Worm (Caenorhabditis elegans) whole organism, L3 larva: Measurements from ENCODE around the gene T10B10.4.
A peak's percentile ranks its signal among the peaks of the same experiment; 100 is the strongest.

Experiments
- ceh-16 ChIP-seq: sonication (generic microtip); optimal IDR thresholded peaks from 2 replicates; lab custom pipeline; 2017; ENCODE audit warnings: missing biosample characterization, missing genetic modification characterization
- ceh-28 ChIP-seq: fragments of 150-350 bp; optimal IDR thresholded peaks from 2 replicates; lab custom pipeline; 2014; ENCODE audit warnings: missing biosample characterization, missing genetic modification reagents, missing genetic modification characterization
- ceh-82 ChIP-seq: fragments of 150-350 bp; optimal IDR thresholded peaks from 2 replicates; lab custom pipeline; 2014; ENCODE audit warnings: missing biosample characterization, missing genetic modification characterization
- ceh-9 ChIP-seq: sonication (generic microtip); optimal IDR thresholded peaks from 2 replicates; lab custom pipeline; 2018; ENCODE audit warnings: missing biosample characterization, missing genetic modification characterization
- daf-12 ChIP-seq: fragments of 150-350 bp; optimal IDR thresholded peaks from 2 replicates; lab custom pipeline; 2014; ENCODE audit warnings: missing biosample characterization, missing genetic modification reagents, missing genetic modification characterization
- egl-27 ChIP-seq: sonication (generic microtip); optimal IDR thresholded peaks from 4 replicates; lab custom pipeline; 2017; ENCODE audit warnings: missing biosample characterization, missing genetic modification reagents, missing genetic modification characterization
- egl-5 ChIP-seq: fragments of 150-350 bp; optimal IDR thresholded peaks from 2 replicates; lab custom pipeline; 2017; ENCODE audit warnings: missing biosample characterization, missing genetic modification reagents, missing genetic modification characterization, inconsistent platforms
- elt-1 ChIP-seq: fragments of 150-350 bp; optimal IDR thresholded peaks from 2 replicates; lab custom pipeline; 2014; ENCODE audit warnings: missing biosample characterization, missing genetic modification characterization
- elt-2 ChIP-seq: sonication (generic microtip); optimal IDR thresholded peaks from 2 replicates; lab custom pipeline; 2016; ENCODE audit warnings: missing genetic modification reagents, mild to moderate bottlenecking, missing genetic modification characterization, missing compliant biosample characterization
- elt-3 ChIP-seq, 3 experiments: fragments of 150-350 bp in 1 of 3; sonication (generic microtip) in 2 of 3; optimal IDR thresholded peaks; 2 replicates in 2 of 3; 4 replicates in 1 of 3; lab custom pipeline; 2014 to 2017; ENCODE audit warnings: missing biosample characterization in 3 of 3, missing genetic modification characterization in 3 of 3
- fkh-2 ChIP-seq: fragments of 150-350 bp; optimal IDR thresholded peaks from 2 replicates; lab custom pipeline; 2014; ENCODE audit warnings: missing biosample characterization, missing genetic modification reagents, missing genetic modification characterization
- fos-1 ChIP-seq: fragments of 150-350 bp; optimal IDR thresholded peaks from 2 replicates; lab custom pipeline; 2014; ENCODE audit warnings: missing biosample characterization, missing genetic modification characterization
- hmg-11 ChIP-seq: sonication (generic microtip); optimal IDR thresholded peaks from 2 replicates; lab custom pipeline; 2016; ENCODE audit warnings: missing genetic modification characterization, missing compliant biosample characterization
- lin-15B ChIP-seq: fragments of 150-350 bp; optimal IDR thresholded peaks from 2 replicates; lab custom pipeline; 2014; ENCODE audit warnings: missing biosample characterization, missing genetic modification characterization
- mdl-1 ChIP-seq: fragments of 150-350 bp; optimal IDR thresholded peaks from 2 replicates; lab custom pipeline; 2014; ENCODE audit warnings: missing biosample characterization, missing genetic modification characterization
- nfya-1 ChIP-seq: sonication (generic microtip); optimal IDR thresholded peaks from 2 replicates; lab custom pipeline; 2017; ENCODE audit warnings: missing genetic modification characterization, mild to moderate bottlenecking, missing compliant biosample characterization, antibody characterized with exemption, moderate library complexity; ENCODE audit not compliant: insufficient read depth
- nhr-11 ChIP-seq: fragments of 150-350 bp; optimal IDR thresholded peaks from 2 replicates; lab custom pipeline; 2014; ENCODE audit warnings: missing biosample characterization, missing genetic modification characterization
- nhr-12 ChIP-seq: fragments of 150-350 bp; optimal IDR thresholded peaks from 2 replicates; lab custom pipeline; 2014; ENCODE audit warnings: missing biosample characterization, missing genetic modification characterization
- nhr-23 ChIP-seq: fragments of 150-350 bp; optimal IDR thresholded peaks from 2 replicates; lab custom pipeline; 2014; ENCODE audit warnings: missing biosample characterization, missing genetic modification reagents, missing genetic modification characterization
- nhr-237 ChIP-seq: fragments of 150-350 bp; optimal IDR thresholded peaks from 2 replicates; lab custom pipeline; 2014; ENCODE audit warnings: missing biosample characterization, missing genetic modification characterization
- nhr-28 ChIP-seq: fragments of 150-350 bp; optimal IDR thresholded peaks from 2 replicates; lab custom pipeline; 2014; ENCODE audit warnings: missing biosample characterization, missing genetic modification characterization
- nhr-43 ChIP-seq: sonication (generic microtip); optimal IDR thresholded peaks from 2 replicates; lab custom pipeline; 2016; ENCODE audit warnings: mild to moderate bottlenecking, missing genetic modification characterization, missing compliant biosample characterization; ENCODE audit not compliant: poor library complexity, severe bottlenecking
- nhr-67 ChIP-seq: fragments of 150-350 bp; optimal IDR thresholded peaks from 2 replicates; lab custom pipeline; 2014; ENCODE audit warnings: missing biosample characterization, missing genetic modification characterization
- nhr-76 ChIP-seq: fragments of 150-350 bp; sonication (generic microtip); optimal IDR thresholded peaks from 5 replicates; lab custom pipeline; 2014; ENCODE audit warnings: missing biosample characterization, missing genetic modification characterization
- pha-4 ChIP-seq: fragments of 150-350 bp; optimal IDR thresholded peaks from 2 replicates; lab custom pipeline; 2014; ENCODE audit warnings: missing biosample characterization, missing genetic modification reagents, missing genetic modification characterization
- pqm-1 ChIP-seq: fragments of 150-350 bp; optimal IDR thresholded peaks from 2 replicates; lab custom pipeline; 2017; ENCODE audit warnings: missing biosample characterization, missing genetic modification characterization, inconsistent platforms
- sea-2 ChIP-seq: fragments of 150-350 bp; sonication (generic microtip); optimal IDR thresholded peaks from 4 replicates; lab custom pipeline; 2014; ENCODE audit warnings: missing biosample characterization, missing genetic modification reagents, missing genetic modification characterization
- skn-1 ChIP-seq: fragments of 150-350 bp; optimal IDR thresholded peaks from 2 replicates; lab custom pipeline; 2014; ENCODE audit warnings: missing biosample characterization, missing genetic modification characterization
- snpc-4 ChIP-seq: fragments of 150-350 bp; optimal IDR thresholded peaks from 2 replicates; lab custom pipeline; 2014; ENCODE audit warnings: missing biosample characterization, missing genetic modification characterization
- unc-39 ChIP-seq: sonication (generic microtip); optimal IDR thresholded peaks from 4 replicates; lab custom pipeline; 2017; ENCODE audit warnings: missing biosample characterization, missing genetic modification characterization
- unc-62 ChIP-seq: fragments of 150-350 bp; sonication (generic microtip); optimal IDR thresholded peaks from 4 replicates; lab custom pipeline; 2014; ENCODE audit warnings: missing biosample characterization, missing genetic modification reagents, missing genetic modification characterization
- zag-1 ChIP-seq: fragments of 150-350 bp; optimal IDR thresholded peaks from 2 replicates; lab custom pipeline; 2014; ENCODE audit warnings: missing biosample characterization, missing genetic modification characterization
- ztf-4 ChIP-seq: fragments of 150-350 bp; optimal IDR thresholded peaks from 2 replicates; lab custom pipeline; 2014; ENCODE audit warnings: missing biosample characterization, missing genetic modification characterization

Gene T10B10.4

DNA sequence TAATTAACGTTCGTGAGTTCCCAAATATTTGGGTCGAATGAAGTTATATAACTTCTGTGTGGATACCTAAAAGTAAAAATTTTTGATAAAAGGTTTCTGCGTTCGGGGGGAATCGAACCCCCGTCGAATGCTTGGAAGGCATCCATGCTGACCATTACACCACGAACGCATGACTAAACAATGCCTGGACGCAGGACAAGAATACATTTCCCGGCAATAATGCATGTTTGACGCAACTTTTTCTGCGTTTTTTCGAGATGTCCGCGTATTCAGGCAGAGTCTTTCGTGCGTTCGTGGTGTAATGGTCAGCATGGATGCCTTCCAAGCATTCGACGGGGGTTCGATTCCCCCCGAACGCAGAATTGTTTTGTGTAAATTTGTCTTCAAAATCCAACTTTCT, 10.8 kb downstream of the T10B10.4 start (continued):
- peak; percentile 35 for TF ChIP-seq ceh-82 (tag; lab: Kevin White, UChicago)
- peak; percentile 66 for TF ChIP-seq nhr-23 (tag; lab: Kevin White, UChicago)
- no peak for TF ChIP-seq ztf-4 (tag; lab: Kevin White, UChicago)

DNA sequence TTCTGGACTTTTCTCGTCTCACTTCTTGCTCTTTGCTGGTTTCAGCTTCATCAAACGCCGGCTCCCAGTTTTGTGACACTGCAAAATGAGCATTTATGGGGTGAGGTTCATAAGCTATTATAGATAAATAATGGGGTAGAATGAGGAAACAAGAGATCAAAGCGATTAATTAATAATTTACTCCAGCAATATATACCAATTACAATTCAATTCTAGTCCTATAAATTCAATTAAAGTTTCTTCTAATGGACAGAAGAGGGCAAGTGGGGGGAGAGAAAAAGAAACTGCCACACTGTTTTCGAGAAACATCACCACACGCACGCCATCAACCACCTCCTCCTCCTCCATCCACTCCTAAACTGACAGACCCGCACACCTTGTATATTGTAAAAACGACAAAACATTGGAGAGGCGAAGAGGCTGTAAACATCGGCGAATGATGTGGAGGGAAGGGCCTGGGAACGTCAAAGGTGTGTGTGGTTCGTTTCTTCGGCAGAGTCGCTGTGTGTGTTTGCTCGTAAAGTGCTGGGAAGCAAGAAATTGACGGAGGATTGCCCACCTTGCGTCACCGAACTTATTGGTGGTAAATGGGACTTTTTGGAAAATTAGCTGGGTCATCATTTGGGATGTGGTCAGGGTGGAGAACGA, 23.4 kb downstream of the T10B10.4 start, which contains the start of the genes H03A11.13 and famk-1:
TSS of gene H03A11.13 (minus strand) at position 51 of the 648 bp plus-strand sequence.
TSS of gene famk-1 (minus strand) at position 78 of the 648 bp plus-strand sequence.
- peak; percentile 19 for TF ChIP-seq pha-4
- no peak for TF ChIP-seq egl-5 (tag; lab: Kevin White, UChicago)
- TF ChIP-seq unc-39 (tag; lab: Kevin White, UChicago) = no peak
- no peak for TF ChIP-seq nhr-76 (tag; lab: Kevin White, UChicago)
- TF ChIP-seq daf-12 (tag; lab: Kevin White, UChicago) = no peak
- TF ChIP-seq sea-2 (GFP tag; lab: Kevin White, UChicago) = no peak
- TF ChIP-seq ztf-4 (tag; lab: Kevin White, UChicago) = no peak
- TF ChIP-seq nhr-67 (tag; lab: Kevin White, UChicago) = no peak
- TF ChIP-seq ceh-82 (tag; lab: Kevin White, UChicago) = no peak
- TF ChIP-seq, all 47 proteins: peak for 1

DNA sequence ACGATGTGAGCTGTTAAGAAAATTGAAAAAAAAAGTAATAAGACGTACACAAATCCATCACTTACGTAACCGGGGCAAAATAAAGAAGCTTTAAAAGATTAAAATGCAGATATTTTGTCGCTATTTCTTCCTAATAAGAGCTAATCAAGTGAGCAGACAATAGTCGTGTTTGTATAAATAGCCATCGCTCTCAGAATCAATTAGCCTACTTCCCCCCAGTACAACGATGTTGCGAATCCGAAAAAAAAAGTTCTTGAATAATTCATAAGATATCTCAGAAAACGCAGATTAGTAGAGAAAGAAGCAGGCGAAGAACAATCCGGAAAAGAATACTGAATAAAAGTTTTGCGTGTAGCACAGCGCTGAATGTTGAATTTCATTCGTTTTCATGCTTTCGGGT, 25.3 kb downstream of the T10B10.4 start:
- no peak for TF ChIP-seq nhr-28
- TF ChIP-seq nfya-1 (tag; lab: Kevin White, UChicago) = no peak
- TF ChIP-seq fkh-2 (tag; lab: Kevin White, UChicago) = no peak
- no peak for TF ChIP-seq ceh-28
- no peak for TF ChIP-seq nhr-76 (tag; lab: Kevin White, UChicago)

DNA sequence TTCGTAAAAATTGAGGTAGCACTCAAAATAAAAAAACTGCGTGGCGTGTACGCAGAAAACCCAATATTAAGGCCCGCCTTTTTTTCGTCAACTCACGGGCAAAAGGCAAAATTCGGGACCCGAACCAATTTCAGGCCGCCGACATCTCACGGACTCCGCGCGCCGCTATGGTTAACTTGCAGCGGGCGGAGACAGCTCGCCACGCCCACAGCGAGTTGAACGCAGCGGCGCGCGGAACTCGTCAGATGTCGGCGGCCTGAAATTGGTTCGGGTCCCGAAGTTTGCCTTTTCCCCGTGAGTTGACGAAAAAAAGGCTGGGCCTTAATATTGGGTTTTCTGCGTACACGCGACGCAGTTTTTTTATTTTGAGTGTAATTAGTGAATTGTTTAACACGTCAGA, 31.2 kb downstream of the T10B10.4 start:
- no peak for TF ChIP-seq egl-27
- TF ChIP-seq nhr-237 (tag; lab: Kevin White, UChicago) = no peak
- TF ChIP-seq nhr-12 = no peak
- TF ChIP-seq elt-3 (tag; optimal IDR thresholded peaks at IDR 0.05; lab: Kevin White, UChicago) = no peak
- no peak for TF ChIP-seq lin-15B (tag; lab: Kevin White, UChicago)
- no peak for TF ChIP-seq hmg-11 (tag; lab: Kevin White, UChicago)
- no peak for TF ChIP-seq ceh-16
- no peak for TF ChIP-seq nhr-43 (tag; lab: Kevin White, UChicago)

DNA sequence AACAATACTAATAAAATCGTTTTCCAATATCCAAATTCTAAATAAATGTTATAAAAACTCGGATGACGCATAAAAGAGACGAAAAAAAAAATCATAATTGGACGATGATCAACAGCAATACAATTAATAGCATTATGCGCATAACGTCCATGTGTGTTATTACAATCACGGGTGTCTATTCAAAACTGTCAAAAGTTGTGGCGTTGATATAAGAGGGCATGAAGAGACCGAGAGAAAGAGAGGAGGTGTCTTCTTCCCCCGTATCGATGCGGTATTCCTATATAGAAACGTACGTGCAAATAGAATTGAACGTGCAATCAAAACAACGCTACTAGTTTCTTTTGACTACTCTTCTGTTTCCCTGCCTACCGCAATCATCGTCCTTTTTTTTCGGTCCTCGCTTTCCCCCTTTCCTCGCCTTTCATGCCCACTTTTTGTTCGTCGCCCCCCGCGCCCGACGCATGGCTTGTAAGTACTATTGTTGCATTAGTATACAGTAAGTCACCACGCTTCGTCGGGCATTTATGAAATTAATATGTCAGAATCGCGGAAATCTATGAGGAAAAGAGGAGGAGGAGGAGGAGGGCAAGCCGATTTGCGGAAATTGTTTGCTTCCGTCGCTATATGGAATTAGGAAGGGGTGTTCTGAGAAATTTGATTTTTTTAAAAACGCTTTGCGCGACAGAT, 32.1 kb downstream of the T10B10.4 start:
- TF ChIP-seq ceh-16 (no peak), skn-1 (tag; lab: Kevin White, UChicago) (no peak), hmg-11 (tag; lab: Kevin White, UChicago) (peak; percentile 12), elt-2 (tag; lab: Kevin White, UChicago) (peak; percentile 42), pha-4 (peak; percentile 52), pqm-1 (tag; lab: Kevin White, UChicago) (peak; percentile 27)

DNA sequence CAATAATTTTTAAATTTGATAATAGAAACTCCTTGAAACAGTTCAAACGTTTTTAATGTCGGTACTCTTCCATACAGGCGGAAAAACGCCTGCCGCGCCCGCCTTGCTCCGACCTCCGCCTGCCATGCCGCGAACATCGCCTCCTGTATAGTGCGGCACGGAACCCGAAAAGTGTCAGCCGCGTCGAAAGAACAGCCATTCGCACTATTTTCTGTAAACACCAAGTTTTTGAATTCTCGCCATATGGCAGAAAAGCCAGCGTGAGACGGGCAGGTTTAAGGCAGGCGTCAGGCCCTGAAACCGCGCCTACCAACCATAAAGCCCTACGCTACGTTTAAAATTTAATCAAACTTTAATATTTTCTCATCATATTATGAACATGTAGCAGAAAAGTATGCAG, 32.9 kb downstream of the T10B10.4 start:
- TF ChIP-seq snpc-4 = peak; percentile 46
- TF ChIP-seq nhr-11 (tag; lab: Kevin White, UChicago) = no peak

DNA sequence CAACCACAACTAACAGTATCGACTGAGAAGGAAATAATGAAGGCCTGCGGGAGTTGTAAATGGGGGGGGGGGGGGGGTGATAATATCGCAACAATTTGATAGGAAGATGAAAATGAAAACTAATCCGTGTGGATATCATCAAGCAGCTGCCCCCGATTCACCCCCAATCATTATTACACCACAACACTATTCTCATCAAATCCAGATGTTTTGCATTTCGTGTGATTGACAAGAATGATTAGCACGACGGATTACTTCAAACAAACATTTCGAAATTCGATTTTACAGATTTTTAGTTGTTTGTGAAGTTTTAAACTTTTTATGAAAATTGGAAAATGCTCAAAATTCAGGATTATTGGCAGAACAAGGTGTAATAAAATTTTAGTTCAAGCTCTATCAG, 34.2 kb downstream of the T10B10.4 start:
- TF ChIP-seq pha-4 = no peak
- no peak for TF ChIP-seq unc-62 (GFP tag; lab: Kevin White, UChicago)
- TF ChIP-seq pqm-1 (tag; lab: Kevin White, UChicago) = no peak
- no peak for TF ChIP-seq snpc-4
- TF ChIP-seq ceh-9 = no peak
- TF ChIP-seq elt-3 (tag; optimal IDR thresholded peaks at IDR 0.05; lab: Kevin White, UChicago) = no peak
- TF ChIP-seq elt-1 (tag; lab: Kevin White, UChicago) = no peak
- TF ChIP-seq fos-1 (tag; lab: Kevin White, UChicago) = no peak
- no peak for TF ChIP-seq nhr-67 (tag; lab: Kevin White, UChicago)
- no peak for TF ChIP-seq hmg-11 (tag; lab: Kevin White, UChicago)
- TF ChIP-seq unc-39 (tag; lab: Kevin White, UChicago) = no peak
- TF ChIP-seq mdl-1 = no peak
- TF ChIP-seq zag-1 (tag; lab: Kevin White, UChicago) = no peak
- TF ChIP-seq daf-12 (tag; lab: Kevin White, UChicago) = no peak
- no peak for TF ChIP-seq ceh-82 (tag; lab: Kevin White, UChicago)
- TF ChIP-seq nhr-11 (tag; lab: Kevin White, UChicago) = no peak
- TF ChIP-seq, all 47 proteins: peak for 0
